Worm (Caenorhabditis elegans): ENCODE data around the gene F35C8.5.

- no peak for TF ChIP-seq somi-1 (GFP tag; optimal IDR thresholded peaks at IDR 0.05)
- TF ChIP-seq pha-4 (tag; optimal IDR thresholded peaks at IDR 0.05) = no peak
- TF ChIP-seq ceh-79 (tag; optimal IDR thresholded peaks at IDR 0.05) = no peak
- no peak for TF ChIP-seq F49E8.2 (tag; optimal IDR thresholded peaks at IDR 0.05; ENCODE audit: insufficient read depth)
- TF ChIP-seq ama-1 (optimal IDR thresholded peaks at IDR 0.05) = no peak
- no peak for TF ChIP-seq ama-1 (GFP tag; optimal IDR thresholded peaks at IDR 0.05)
- no peak for TF ChIP-seq dpff-1 (tag; optimal IDR thresholded peaks at IDR 0.05)
- no peak for TF ChIP-seq hlh-12 (tag; optimal IDR thresholded peaks at IDR 0.05)
Observed at ce11 chrX:5387629-5388028, 22.0 kb downstream of the F35C8.5 start.

Measured in whole organism, young adult.